Fruit fly (Drosophila melanogaster) whole organism, embryonic: ENCODE results near the gene sr.

ENCODE experiments used
- ATbp ChIP-seq: fragments of 200-800 bp; sonication (Bioruptor generic); optimal IDR thresholded peaks from 2 replicates; lab custom pipeline; 2017; ENCODE audit warnings: missing biosample characterization, mild to moderate bottlenecking, missing genetic modification characterization, missing genetic modification reagents
- Adf1 ChIP-seq: fragments of 200-800 bp; sonication (Bioruptor generic); IDR thresholded peaks from 2 replicates; pipeline ENCODE4 v1.3.6; 2022; ENCODE audit warnings: missing biosample characterization, missing genetic modification characterization
- CG10209 ChIP-seq: fragments of 200-800 bp; sonication (Bioruptor generic); optimal IDR thresholded peaks from 3 replicates; lab custom pipeline; 2017; ENCODE audit warnings: missing biosample characterization, mild to moderate bottlenecking, missing genetic modification characterization, missing genetic modification reagents
- CG11247 ChIP-seq: fragments of 200-800 bp; sonication (Bioruptor generic); IDR thresholded peaks from 2 replicates; pipeline ENCODE4 v1.3.6; 2022; ENCODE audit warnings: missing biosample characterization, missing genetic modification characterization
- CG12155 ChIP-seq: fragments of 200-800 bp; sonication (Bioruptor generic); optimal IDR thresholded peaks from 3 replicates; lab custom pipeline; 2016; ENCODE audit warnings: missing biosample characterization, missing genetic modification characterization
- CG12659 ChIP-seq: fragments of 200-800 bp; sonication (Bioruptor generic); optimal IDR thresholded peaks from 3 replicates; lab custom pipeline; 2017; ENCODE audit warnings: mild to moderate bottlenecking, missing biosample characterization, missing genetic modification reagents, missing genetic modification characterization
- CG12744 ChIP-seq: fragments of 200-800 bp; sonication (Bioruptor generic); optimal IDR thresholded peaks from 2 replicates; lab custom pipeline; 2016; ENCODE audit warnings: missing biosample characterization, missing genetic modification characterization
- CG14667 ChIP-seq: fragments of 200-800 bp; sonication (Bioruptor generic); IDR thresholded peaks from 2 replicates; pipeline ENCODE4 v1.3.6; 2022; ENCODE audit warnings: missing biosample characterization, missing genetic modification characterization
- CG14710 ChIP-seq: fragments of 200-800 bp; sonication (Bioruptor generic); optimal IDR thresholded peaks from 3 replicates; lab custom pipeline; 2019; ENCODE audit warnings: missing biosample characterization, mild to moderate bottlenecking, missing genetic modification characterization, moderate library complexity
- CG16813 ChIP-seq: fragments of 200-800 bp; sonication (Bioruptor generic); IDR thresholded peaks from 3 replicates; pipeline ENCODE4 v1.3.6; 2022; ENCODE audit warnings: missing biosample characterization, missing genetic modification characterization; ENCODE audit not compliant: partially characterized antibody
- CG18764 ChIP-seq: fragments of 200-800 bp; sonication (Bioruptor generic); optimal IDR thresholded peaks from 3 replicates; lab custom pipeline; 2016; ENCODE audit warnings: missing biosample characterization, missing genetic modification characterization
- CG31441 ChIP-seq: fragments of 200-800 bp; sonication (Bioruptor generic); IDR thresholded peaks from 2 replicates; pipeline ENCODE4 v1.3.6; 2022; ENCODE audit warnings: missing biosample characterization, missing genetic modification characterization
- CG32772 ChIP-seq: fragments of 200-800 bp; sonication (Bioruptor generic); IDR thresholded peaks from 2 replicates; pipeline ENCODE4 v1.3.6; 2022; ENCODE audit warnings: missing biosample characterization, missing genetic modification characterization
- CG34376 ChIP-seq: fragments of 200-800 bp; sonication (Bioruptor generic); optimal IDR thresholded peaks from 2 replicates; lab custom pipeline; 2018; ENCODE audit warnings: missing biosample characterization, mild to moderate bottlenecking, missing genetic modification characterization
- CG3847 ChIP-seq: fragments of 200-800 bp; sonication (Bioruptor generic); IDR thresholded peaks from 2 replicates; pipeline ENCODE4 v1.3.6; 2022; ENCODE audit warnings: missing biosample characterization, missing genetic modification characterization
- CG4404 ChIP-seq: fragments of 200-800 bp; sonication (Bioruptor generic); IDR thresholded peaks from 2 replicates; pipeline ENCODE4 v1.3.6; 2022; ENCODE audit warnings: missing biosample characterization, missing genetic modification characterization
- CG6813 ChIP-seq: fragments of 200-800 bp; sonication (Bioruptor generic); optimal IDR thresholded peaks from 2 replicates; lab custom pipeline; 2017; ENCODE audit warnings: missing biosample characterization, missing genetic modification characterization, mild to moderate bottlenecking, moderate library complexity, missing genetic modification reagents
- CG8359 ChIP-seq: fragments of 200-800 bp; sonication (Bioruptor generic); optimal IDR thresholded peaks from 2 replicates; lab custom pipeline; 2017; ENCODE audit warnings: missing biosample characterization, mild to moderate bottlenecking, missing genetic modification characterization, borderline replicate concordance
- CG9215 ChIP-seq: fragments of 200-800 bp; sonication (Bioruptor generic); IDR thresholded peaks from 2 replicates; pipeline ENCODE4 v1.3.6; 2022; ENCODE audit warnings: missing biosample characterization, missing genetic modification characterization
- CG9932 ChIP-seq: fragments of 200-800 bp; sonication (Bioruptor generic); IDR thresholded peaks from 2 replicates; pipeline ENCODE4 v1.3.6; 2022; ENCODE audit warnings: missing biosample characterization, missing genetic modification characterization
- D19B ChIP-seq: fragments of 200-800 bp; sonication (Bioruptor generic); optimal IDR thresholded peaks from 2 replicates; lab custom pipeline; 2017; ENCODE audit warnings: missing biosample characterization, mild to moderate bottlenecking, missing genetic modification characterization
- E2f1 ChIP-seq: fragments of 200-800 bp; sonication (Bioruptor generic); IDR thresholded peaks from 2 replicates; pipeline ENCODE4 v1.3.6; 2022; ENCODE audit warnings: missing biosample characterization, missing genetic modification characterization
- MTF-1 ChIP-seq: fragments of 200-800 bp; sonication (Bioruptor generic); optimal IDR thresholded peaks from 2 replicates; lab custom pipeline; 2018; ENCODE audit warnings: missing biosample characterization, mild to moderate bottlenecking, missing genetic modification characterization, borderline replicate concordance
- Med ChIP-seq: fragments of 200-800 bp; sonication (Bioruptor generic); peaks from one replicate; lab custom pipeline; 2016; ENCODE audit warnings: missing biosample characterization, missing genetic modification characterization, mild to moderate bottlenecking, inconsistent platforms, moderate library complexity
- Meics ChIP-seq: fragments of 200-800 bp; sonication (Bioruptor generic); optimal IDR thresholded peaks from 2 replicates; lab custom pipeline; 2017; ENCODE audit warnings: missing biosample characterization, mild to moderate bottlenecking, missing genetic modification characterization
- NFAT ChIP-seq: fragments of 200-800 bp; sonication (Bioruptor generic); IDR thresholded peaks from 2 replicates; pipeline ENCODE4 v1.3.6; 2022; ENCODE audit warnings: missing biosample characterization, missing genetic modification characterization
- Oli ChIP-seq: fragments of 200-800 bp; sonication (Bioruptor generic); optimal IDR thresholded peaks from 2 replicates; lab custom pipeline; 2018; ENCODE audit warnings: missing biosample characterization, mild to moderate bottlenecking, missing genetic modification characterization, moderate library complexity
- Optix ChIP-seq: fragments of 200-800 bp; sonication (Bioruptor generic); IDR thresholded peaks from 3 replicates; pipeline ENCODE4 v1.3.6; 2022; ENCODE audit warnings: missing biosample characterization, missing genetic modification characterization
- Ravus ChIP-seq: fragments of 200-800 bp; sonication (Bioruptor generic); IDR thresholded peaks from 2 replicates; pipeline ENCODE4 v1.3.6; 2022; ENCODE audit warnings: missing biosample characterization, missing genetic modification characterization
- Scr ChIP-seq: fragments of 200-800 bp; sonication (Bioruptor generic); IDR thresholded peaks from 2 replicates; pipeline ENCODE4 v1.3.6; 2022; ENCODE audit warnings: missing biosample characterization, missing genetic modification characterization; ENCODE audit not compliant: partially characterized antibody
- Taf1 ChIP-seq: fragments of 200-800 bp; sonication (Bioruptor generic); IDR thresholded peaks from 2 replicates; pipeline ENCODE4 v1.3.6; 2022; ENCODE audit warnings: missing biosample characterization, missing genetic modification characterization
- Trl ChIP-seq, 3 experiments: fragments of >200 bp in 2 of 3; fragments of 200-800 bp in 1 of 3; sonication (Bioruptor generic) in 1 of 3; optimal IDR thresholded peaks; 2 replicates in 1 of 3; 3 replicates in 2 of 3; lab custom pipeline; 2016 to 2017; ENCODE audit warnings: missing biosample characterization in 1 of 3, missing genetic modification characterization in 1 of 3
- aop ChIP-seq: fragments of 200-800 bp; sonication (Bioruptor generic); IDR thresholded peaks from 2 replicates; pipeline ENCODE4 v1.3.6; 2022; ENCODE audit warnings: missing biosample characterization, missing genetic modification characterization
- ase ChIP-seq: fragments of 200-800 bp; sonication (Bioruptor generic); IDR thresholded peaks from 3 replicates; pipeline ENCODE4 v1.3.6; 2022; ENCODE audit warnings: missing biosample characterization, missing genetic modification characterization
- az2 ChIP-seq: fragments of 200-800 bp; sonication (Bioruptor generic); optimal IDR thresholded peaks from 3 replicates; lab custom pipeline; 2016; ENCODE audit warnings: missing biosample characterization, missing genetic modification characterization
- caup ChIP-seq: fragments of 200-800 bp; sonication (Bioruptor generic); optimal IDR thresholded peaks from 3 replicates; lab custom pipeline; 2017; ENCODE audit warnings: missing biosample characterization, mild to moderate bottlenecking, missing genetic modification characterization, moderate library complexity; ENCODE audit not compliant: severe bottlenecking
- chinmo ChIP-seq: fragments of 200-800 bp; sonication (Bioruptor generic); IDR thresholded peaks from 4 replicates; pipeline ENCODE4 v1.3.6; 2022; ENCODE audit warnings: missing biosample characterization, missing genetic modification characterization; ENCODE audit not compliant: partially characterized antibody
- cwo ChIP-seq: fragments of 200-800 bp; sonication (Bioruptor generic); optimal IDR thresholded peaks from 3 replicates; lab custom pipeline; 2017; ENCODE audit warnings: missing biosample characterization, missing genetic modification characterization, mild to moderate bottlenecking, moderate library complexity, missing genetic modification reagents
- da ChIP-seq: fragments of 200-800 bp; sonication (Bioruptor generic); optimal IDR thresholded peaks from 2 replicates; lab custom pipeline; 2016; ENCODE audit warnings: missing biosample characterization, missing genetic modification characterization
- emc ChIP-seq: fragments of 200-800 bp; sonication (Bioruptor generic); optimal IDR thresholded peaks from 2 replicates; lab custom pipeline; 2016; ENCODE audit warnings: missing biosample characterization, missing genetic modification characterization
- hbn ChIP-seq: fragments of 200-800 bp; sonication (Bioruptor generic); IDR thresholded peaks from 2 replicates; pipeline ENCODE4 v1.3.6; 2022; ENCODE audit warnings: missing biosample characterization, missing genetic modification characterization; ENCODE audit not compliant: partially characterized antibody
- klu ChIP-seq: fragments of 200-800 bp; sonication (Bioruptor generic); IDR thresholded peaks from 2 replicates; pipeline ENCODE4 v1.3.6; 2022; ENCODE audit warnings: missing biosample characterization, missing genetic modification characterization
- luna ChIP-seq: fragments of 200-800 bp; sonication (Bioruptor generic); optimal IDR thresholded peaks from 2 replicates; lab custom pipeline; 2016; ENCODE audit warnings: missing biosample characterization, missing genetic modification characterization
- mld ChIP-seq: fragments of 200-800 bp; sonication (Bioruptor generic); IDR thresholded peaks from 3 replicates; pipeline ENCODE4 v1.3.6; 2022; ENCODE audit warnings: missing biosample characterization, missing genetic modification characterization; ENCODE audit not compliant: partially characterized antibody
- nmo ChIP-seq: fragments of 200-800 bp; sonication (Bioruptor generic); optimal IDR thresholded peaks from 2 replicates; lab custom pipeline; 2018; ENCODE audit warnings: missing biosample characterization, mild to moderate bottlenecking, missing genetic modification characterization, moderate library complexity
- nom ChIP-seq: fragments of 200-800 bp; sonication (Bioruptor generic); optimal IDR thresholded peaks from 2 replicates; lab custom pipeline; 2017; ENCODE audit warnings: missing biosample characterization, missing genetic modification characterization, mild to moderate bottlenecking, moderate library complexity, missing genetic modification reagents
- rib ChIP-seq: fragments of 200-800 bp; sonication (Bioruptor generic); IDR thresholded peaks from 2 replicates; pipeline ENCODE4 v1.3.6; 2022; ENCODE audit warnings: missing biosample characterization, missing genetic modification characterization
- stwl ChIP-seq: fragments of 200-800 bp; sonication (Bioruptor generic); optimal IDR thresholded peaks from 3 replicates; lab custom pipeline; 2018; ENCODE audit warnings: missing biosample characterization, mild to moderate bottlenecking, missing genetic modification characterization, moderate library complexity
- unc-4 ChIP-seq: fragments of 200-800 bp; sonication (Bioruptor generic); IDR thresholded peaks from 2 replicates; pipeline ENCODE4 v1.3.6; 2022; ENCODE audit warnings: missing biosample characterization, missing genetic modification characterization; ENCODE audit not compliant: partially characterized antibody

Gene sr

dm6 chr3R:18168398-18168797 is 77.8 kb downstream of the sr start (continued):
- TF ChIP-seq da, result no peak
- TF ChIP-seq Oli (tag; lab: Kevin White, UChicago), result no peak
- TF ChIP-seq Optix, result no peak
- TF ChIP-seq Adf1, result no peak
- TF ChIP-seq nmo (GFP tag; lab: Kevin White, UChicago), result no peak
- no peak for TF ChIP-seq caup
- peak; percentile 5 for TF ChIP-seq CG12659 (GFP tag; lab: Kevin White, UChicago)
- no peak for TF ChIP-seq CG6813
- TF ChIP-seq CG14667 (GFP tag; lab: Robert Waterston, UW), result no peak
- no peak for TF ChIP-seq E2f1 (GFP tag; lab: Robert Waterston, UW)
- TF ChIP-seq Meics, result peak; percentile 47
- peak; percentile 43 for TF ChIP-seq hbn (GFP tag; lab: Robert Waterston, UW)
- peak; percentile 3 for TF ChIP-seq CG14710 (tag; lab: Kevin White, UChicago)
- TF ChIP-seq NFAT (GFP tag; lab: Robert Waterston, UW), result peak; percentile 69
- TF ChIP-seq klu (GFP tag; lab: Robert Waterston, UW), result no peak
- no peak for TF ChIP-seq CG18764 (GFP tag; lab: Kevin White, UChicago)
- no peak for TF ChIP-seq emc (GFP tag; lab: Kevin White, UChicago)
- 0 out of 2 replicates have a peak, but pooled peaks have one; percentile 8 for TF ChIP-seq CG32772 (GFP tag; lab: Robert Waterston, UW)
- peak; percentile 74; the same call in 2 of the 4 replicates for TF ChIP-seq chinmo
- TF ChIP-seq CG3847 (GFP tag; lab: Robert Waterston, UW), result 0 out of 2 replicates have a peak, but pooled peaks have one; percentile 38
- no peak for TF ChIP-seq CG4404
- TF ChIP-seq az2 (GFP tag; lab: Kevin White, UChicago), result no peak
- TF ChIP-seq CG31441 (GFP tag; lab: Robert Waterston, UW), result no peak
- TF ChIP-seq Taf1 (GFP tag; lab: Robert Waterston, UW), result 0 out of 2 replicates have a peak, but pooled peaks have one; percentile 7
- no peak for TF ChIP-seq Ravus (GFP tag; lab: Robert Waterston, UW)
- TF ChIP-seq CG9932 (GFP tag; lab: Robert Waterston, UW), result peak; percentile 70
- TF ChIP-seq CG11247 (GFP tag; lab: Robert Waterston, UW), result no peak
- TF ChIP-seq stwl, result peak; percentile 20
- 0 out of 2 replicates have a peak, but pooled peaks have one; percentile 11 for TF ChIP-seq CG9215
- no peak for TF ChIP-seq luna (GFP tag; lab: Kevin White, UChicago)
- no peak for TF ChIP-seq CG12744 (GFP tag; lab: Kevin White, UChicago)
- TF ChIP-seq unc-4 (GFP tag; lab: Robert Waterston, UW), result peak; percentile 42; the same call in 1 of the 2 replicates
- TF ChIP-seq Trl (optimal IDR thresholded peaks at IDR 0.05; lab: Kevin White, UChicago), result peak; percentile 98 to 99
- TF ChIP-seq Trl (GFP tag; optimal IDR thresholded peaks at IDR 0.05; lab: Kevin White, UChicago), result peak; percentile 85
- TF ChIP-seq CG8359, result no peak
- peak; percentile 44 for TF ChIP-seq nom (GFP tag; lab: Kevin White, UChicago)
- no peak for TF ChIP-seq CG34376 (GFP tag; lab: Kevin White, UChicago)
- 0 out of 2 replicates have a peak, but pooled peaks have one; percentile 9 for TF ChIP-seq rib
- TF ChIP-seq CG10209 (GFP tag; lab: Kevin White, UChicago), result peak; percentile 4
- no peak for TF ChIP-seq CG16813 (GFP tag; lab: Robert Waterston, UW)
- no peak for TF ChIP-seq mld (GFP tag; lab: Robert Waterston, UW)
- TF ChIP-seq ATbp (GFP tag; lab: Kevin White, UChicago), result peak; percentile 7
- TF ChIP-seq MTF-1 (GFP tag; lab: Kevin White, UChicago), result no peak
- TF ChIP-seq CG12155 (GFP tag; lab: Kevin White, UChicago), result peak; percentile 38
- peak; percentile 27 for TF ChIP-seq D19B (GFP tag; lab: Kevin White, UChicago)
- TF ChIP-seq ase (GFP tag; lab: Robert Waterston, UW), result no peak
- TF ChIP-seq Med (GFP tag; lab: Kevin White, UChicago), result peak; percentile 89
- peak; percentile 7 for TF ChIP-seq cwo (GFP tag; lab: Kevin White, UChicago)
- TF ChIP-seq aop (GFP tag; lab: Robert Waterston, UW), result no peak
- peak; percentile 22; the same call in 1 of the 2 replicates for TF ChIP-seq Scr (GFP tag; lab: Robert Waterston, UW)
